Worm (Caenorhabditis elegans): Measurements from ENCODE around the gene srbc-48.

ce11 chrV:15819983-15820382, at the start of gene srbc-48:
- TF ChIP-seq ceh-58 (GFP tag; IDR thresholded peaks at IDR 0.05) (no peak), hmg-20 (GFP tag; IDR thresholded peaks at IDR 0.05) (no peak), K12H6.12 (tag; optimal IDR thresholded peaks at IDR 0.05) (no peak)

All from whole organism, young adult.